Fruit fly (Drosophila melanogaster) whole organism, embryonic: ENCODE data around the gene PIG-U.
A peak's percentile ranks its signal among the peaks of the same experiment; 100 is the strongest.

Experiments
- CG10274 ChIP-seq: fragments of 200-800 bp; sonication (Bioruptor generic); optimal IDR thresholded peaks from 3 replicates; lab custom pipeline; 2017; ENCODE audit warnings: missing biosample characterization, mild to moderate bottlenecking, missing genetic modification characterization
- CG13624 ChIP-seq: fragments of 200-800 bp; sonication (Bioruptor generic); optimal IDR thresholded peaks from 2 replicates; lab custom pipeline; 2016; ENCODE audit warnings: missing biosample characterization, missing genetic modification characterization
- CG15073 ChIP-seq: fragments of 200-800 bp; sonication (Bioruptor generic); optimal IDR thresholded peaks from 2 replicates; lab custom pipeline; 2016; ENCODE audit warnings: missing biosample characterization, missing genetic modification characterization
- CG15269 ChIP-seq: fragments of 200-800 bp; sonication (Bioruptor generic); optimal IDR thresholded peaks from 2 replicates; lab custom pipeline; 2018; ENCODE audit warnings: missing biosample characterization, mild to moderate bottlenecking, missing genetic modification characterization, moderate library complexity
- CG17186 ChIP-seq: fragments of 200-800 bp; sonication (Bioruptor generic); optimal IDR thresholded peaks from 3 replicates; lab custom pipeline; 2017; ENCODE audit warnings: missing biosample characterization, missing genetic modification reagents, missing genetic modification characterization
- CG1832 ChIP-seq: fragments of 200-800 bp; sonication (Bioruptor generic); optimal IDR thresholded peaks from 2 replicates; lab custom pipeline; 2017; ENCODE audit warnings: missing biosample characterization, mild to moderate bottlenecking, missing genetic modification characterization, inconsistent platforms
- CG3838 ChIP-seq: fragments of 200-800 bp; sonication (Bioruptor generic); optimal IDR thresholded peaks from 3 replicates; lab custom pipeline; 2016; ENCODE audit warnings: missing biosample characterization, missing genetic modification characterization
- CG4820 ChIP-seq: fragments of 200-800 bp; sonication (Bioruptor generic); optimal IDR thresholded peaks from 3 replicates; lab custom pipeline; 2016; ENCODE audit warnings: missing biosample characterization, missing genetic modification characterization
- CG6683 ChIP-seq: fragments of 200-800 bp; sonication (Bioruptor generic); optimal IDR thresholded peaks from 2 replicates; lab custom pipeline; 2017; ENCODE audit warnings: missing biosample characterization, mild to moderate bottlenecking, missing genetic modification characterization, missing genetic modification reagents
- CG6813 ChIP-seq: fragments of 200-800 bp; sonication (Bioruptor generic); optimal IDR thresholded peaks from 2 replicates; lab custom pipeline; 2017; ENCODE audit warnings: missing biosample characterization, missing genetic modification characterization, mild to moderate bottlenecking, moderate library complexity, missing genetic modification reagents
- CG8290 ChIP-seq, 3 experiments: fragments of 200-800 bp; sonication (Bioruptor generic); optimal IDR thresholded peaks; 2 replicates each; lab custom pipeline; 2016 to 2019; ENCODE audit warnings: missing biosample characterization in 3 of 3, missing genetic modification characterization in 3 of 3, mild to moderate bottlenecking in 2 of 3, moderate library complexity in 1 of 3
- Chrac-16 ChIP-seq: fragments of 200-800 bp; sonication (Bioruptor generic); optimal IDR thresholded peaks from 3 replicates; lab custom pipeline; 2016; ENCODE audit warnings: missing biosample characterization, missing genetic modification characterization
- Dbx ChIP-seq: fragments of 200-800 bp; sonication (Bioruptor generic); IDR thresholded peaks from 3 replicates; pipeline ENCODE4 v1.3.6; 2022; ENCODE audit warnings: missing biosample characterization, missing genetic modification characterization
- Dek ChIP-seq: fragments of 200-800 bp; sonication (Bioruptor generic); optimal IDR thresholded peaks from 3 replicates; lab custom pipeline; 2019; ENCODE audit warnings: missing biosample characterization, mild to moderate bottlenecking, missing genetic modification characterization, moderate library complexity
- Gug ChIP-seq: fragments of 200-800 bp; sonication (Bioruptor generic); IDR thresholded peaks from 4 replicates; pipeline ENCODE4 v1.3.6; 2022; ENCODE audit warnings: missing biosample characterization, missing genetic modification characterization
- HLH3B ChIP-seq: fragments of 200-800 bp; sonication (Bioruptor generic); IDR thresholded peaks from 2 replicates; pipeline ENCODE4 v1.3.6; 2022; ENCODE audit warnings: missing biosample characterization, missing genetic modification characterization
- HmgD ChIP-seq: fragments of 200-800 bp; sonication (Bioruptor generic); optimal IDR thresholded peaks from 3 replicates; lab custom pipeline; 2016; ENCODE audit warnings: missing biosample characterization, missing genetic modification characterization
- Hmr ChIP-seq: fragments of 200-800 bp; sonication (Bioruptor generic); optimal IDR thresholded peaks from 3 replicates; lab custom pipeline; 2017; ENCODE audit warnings: mild to moderate bottlenecking, missing biosample characterization, missing genetic modification reagents, missing genetic modification characterization
- Jarid2 ChIP-seq: fragments of 200-800 bp; sonication (Bioruptor generic); optimal IDR thresholded peaks from 3 replicates; lab custom pipeline; 2017; ENCODE audit warnings: mild to moderate bottlenecking, missing biosample characterization, missing genetic modification reagents, missing genetic modification characterization
- Mad ChIP-seq: fragments of 200-800 bp; sonication (Bioruptor generic); optimal IDR thresholded peaks from 2 replicates; lab custom pipeline; 2016; ENCODE audit warnings: missing biosample characterization, missing genetic modification characterization
- Pdp1 ChIP-seq, 2 experiments: fragments of 200-800 bp; sonication (Bioruptor generic); optimal IDR thresholded peaks; 3 replicates each; lab custom pipeline; 2016; ENCODE audit warnings: missing biosample characterization in 2 of 2, missing genetic modification characterization in 2 of 2, mild to moderate bottlenecking in 1 of 2, moderate library complexity in 1 of 2
- Side ChIP-seq: fragments of 200-800 bp; sonication (Bioruptor generic); optimal IDR thresholded peaks from 2 replicates; lab custom pipeline; 2016; ENCODE audit warnings: missing biosample characterization, missing genetic modification characterization
- Six4 ChIP-seq: fragments of 200-800 bp; sonication (Bioruptor generic); optimal IDR thresholded peaks from 2 replicates; lab custom pipeline; 2016; ENCODE audit warnings: missing biosample characterization, missing genetic modification characterization
- TFAM ChIP-seq: fragments of 200-800 bp; sonication (Bioruptor generic); optimal IDR thresholded peaks from 2 replicates; lab custom pipeline; 2017; ENCODE audit warnings: missing biosample characterization, missing genetic modification characterization, inconsistent platforms
- Trl ChIP-seq, 3 experiments: fragments of >200 bp in 2 of 3; fragments of 200-800 bp in 1 of 3; sonication (Bioruptor generic) in 1 of 3; optimal IDR thresholded peaks; 2 replicates in 1 of 3; 3 replicates in 2 of 3; lab custom pipeline; 2016 to 2017; ENCODE audit warnings: missing biosample characterization in 1 of 3, missing genetic modification characterization in 1 of 3
- Usf ChIP-seq: fragments of 200-800 bp; sonication (Bioruptor generic); optimal IDR thresholded peaks from 2 replicates; lab custom pipeline; 2017; ENCODE audit warnings: missing genotype, missing biosample characterization, missing genetic modification characterization
- bcd ChIP-seq: fragments of 200-800 bp; sonication (Bioruptor generic); optimal IDR thresholded peaks from 2 replicates; lab custom pipeline; 2017; ENCODE audit warnings: missing biosample characterization, mild to moderate bottlenecking, missing genetic modification characterization
- bowl ChIP-seq: fragments of 200-800 bp; sonication (Bioruptor generic); IDR thresholded peaks from 2 replicates; pipeline ENCODE4 v1.3.6; 2022; ENCODE audit warnings: missing biosample characterization, missing genetic modification characterization
- chinmo ChIP-seq: fragments of 200-800 bp; sonication (Bioruptor generic); IDR thresholded peaks from 4 replicates; pipeline ENCODE4 v1.3.6; 2022; ENCODE audit warnings: missing biosample characterization, missing genetic modification characterization; ENCODE audit not compliant: partially characterized antibody
- chn ChIP-seq: fragments of 200-800 bp; sonication (Bioruptor generic); optimal IDR thresholded peaks from 2 replicates; lab custom pipeline; 2016; ENCODE audit warnings: missing biosample characterization, missing genetic modification characterization
- dm ChIP-seq: fragments of 200-800 bp; sonication (Bioruptor generic); optimal IDR thresholded peaks from 3 replicates; lab custom pipeline; 2016; ENCODE audit warnings: missing biosample characterization, missing genetic modification characterization
- fru ChIP-seq: fragments of >200 bp; optimal IDR thresholded peaks from 2 replicates; lab custom pipeline; 2017
- gsb-n ChIP-seq: fragments of 200-800 bp; sonication (Bioruptor generic); optimal IDR thresholded peaks from 3 replicates; lab custom pipeline; 2018; ENCODE audit warnings: missing biosample characterization, mild to moderate bottlenecking, missing genetic modification characterization
- insv ChIP-seq, 2 experiments: fragments of 200-800 bp; sonication (Bioruptor generic); optimal IDR thresholded peaks; 3 replicates each; lab custom pipeline; 2016 to 2018; ENCODE audit warnings: missing biosample characterization in 2 of 2, missing genetic modification characterization in 2 of 2
- jing ChIP-seq: fragments of 200-800 bp; sonication (Bioruptor generic); optimal IDR thresholded peaks from 2 replicates; lab custom pipeline; 2018; ENCODE audit warnings: missing biosample characterization, mild to moderate bottlenecking, missing genetic modification characterization
- ken ChIP-seq: fragments of 200-800 bp; sonication (Bioruptor generic); IDR thresholded peaks from 3 replicates; pipeline ENCODE4 v1.3.6; 2022; ENCODE audit warnings: missing biosample characterization, missing genetic modification characterization
- knrl ChIP-seq: fragments of 200-800 bp; sonication (Bioruptor generic); IDR thresholded peaks from 3 replicates; pipeline ENCODE4 v1.3.6; 2022; ENCODE audit warnings: missing biosample characterization, missing genetic modification characterization; ENCODE audit not compliant: partially characterized antibody
- peb ChIP-seq: fragments of 200-800 bp; sonication (Bioruptor generic); IDR thresholded peaks from 2 replicates; pipeline ENCODE4 v1.3.6; 2022; ENCODE audit warnings: missing biosample characterization, missing genetic modification characterization
- pzg ChIP-seq: fragments of 200-800 bp; sonication (Bioruptor generic); optimal IDR thresholded peaks from 3 replicates; lab custom pipeline; 2018; ENCODE audit warnings: missing biosample characterization, mild to moderate bottlenecking, missing genetic modification characterization, moderate library complexity
- ro ChIP-seq: fragments of 200-800 bp; sonication (Bioruptor generic); IDR thresholded peaks from 2 replicates; pipeline ENCODE4 v1.3.6; 2022; ENCODE audit warnings: missing biosample characterization, missing genetic modification characterization
- scrt ChIP-seq: fragments of 200-800 bp; sonication (Bioruptor generic); optimal IDR thresholded peaks from 2 replicates; lab custom pipeline; 2018; ENCODE audit warnings: missing biosample characterization, mild to moderate bottlenecking, missing genetic modification characterization, moderate library complexity
- sens ChIP-seq: fragments of 200-800 bp; sonication (Bioruptor generic); peaks from one replicate; lab custom pipeline; 2016; ENCODE audit warnings: missing biosample characterization, missing genetic modification characterization
- slou ChIP-seq: fragments of 200-800 bp; sonication (Bioruptor generic); optimal IDR thresholded peaks from 3 replicates; lab custom pipeline; 2016; ENCODE audit warnings: missing biosample characterization, missing genetic modification characterization
- sna ChIP-seq: fragments of 200-800 bp; sonication (Bioruptor generic); IDR thresholded peaks from 2 replicates; pipeline ENCODE4 v1.3.6; 2022; ENCODE audit warnings: missing biosample characterization, missing genetic modification characterization; ENCODE audit not compliant: partially characterized antibody
- sug ChIP-seq: fragments of 200-800 bp; optimal IDR thresholded peaks from 2 replicates; lab custom pipeline; 2019; ENCODE audit warnings: missing biosample characterization, mild to moderate bottlenecking, missing genetic modification characterization, moderate library complexity
- tna ChIP-seq: fragments of 200-800 bp; sonication (Bioruptor generic); IDR thresholded peaks from 2 replicates; pipeline ENCODE4 v1.3.6; 2022; ENCODE audit warnings: missing biosample characterization, missing genetic modification characterization; ENCODE audit not compliant: partially characterized antibody
- ttk ChIP-seq: fragments of 200-800 bp; sonication (Bioruptor generic); IDR thresholded peaks from 2 replicates; pipeline ENCODE4 v2.1.2; 2022; ENCODE audit warnings: missing biosample characterization, missing genetic modification characterization
- unc-4 ChIP-seq: fragments of 200-800 bp; sonication (Bioruptor generic); IDR thresholded peaks from 2 replicates; pipeline ENCODE4 v1.3.6; 2022; ENCODE audit warnings: missing biosample characterization, missing genetic modification characterization; ENCODE audit not compliant: partially characterized antibody
- usp ChIP-seq: fragments of >200 bp; optimal IDR thresholded peaks from 2 replicates; lab custom pipeline; 2017; ENCODE audit warnings: missing biosample characterization, missing genetic modification characterization
- wek ChIP-seq: fragments of 200-800 bp; sonication (Bioruptor generic); optimal IDR thresholded peaks from 3 replicates; lab custom pipeline; 2018; ENCODE audit warnings: missing biosample characterization, mild to moderate bottlenecking, missing genetic modification characterization, moderate library complexity
- yki ChIP-seq: fragments of >200 bp; optimal IDR thresholded peaks from 3 replicates; lab custom pipeline; 2018

Gene PIG-U

dm6 chr2L:8542234-8542572 is 27.3 kb downstream of the PIG-U start (continued):
- TF ChIP-seq sna, result 0 out of 2 replicates have a peak, but pooled peaks have one; percentile 23
- no peak for TF ChIP-seq bcd
- TF ChIP-seq bowl (GFP tag; lab: Robert Waterston, UW), result no peak
- peak; percentile 73 to 79 for TF ChIP-seq Trl (optimal IDR thresholded peaks at IDR 0.05; lab: Kevin White, UChicago)
- no peak for TF ChIP-seq Trl (GFP tag; optimal IDR thresholded peaks at IDR 0.05; lab: Kevin White, UChicago)
- TF ChIP-seq jing, result no peak
- no peak for TF ChIP-seq CG4820 (GFP tag; lab: Kevin White, UChicago)
- TF ChIP-seq ken (GFP tag; lab: Robert Waterston, UW), result no peak
- TF ChIP-seq sens (GFP tag; lab: Kevin White, UChicago), result peak; percentile 50
- no peak for TF ChIP-seq CG3838
- TF ChIP-seq CG1832, result no peak
- no peak for TF ChIP-seq CG8290 (GFP tag; optimal IDR thresholded peaks at IDR 0.05; lab: Kevin White, UChicago)
- TF ChIP-seq CG8290 (tag; optimal IDR thresholded peaks at IDR 0.05; lab: Kevin White, UChicago), result no peak
- TF ChIP-seq Side (GFP tag; lab: Kevin White, UChicago), result no peak
- no peak for TF ChIP-seq dm (GFP tag; lab: Kevin White, UChicago)
- no peak for TF ChIP-seq Gug (GFP tag; lab: Robert Waterston, UW)

dm6 chr2L:8542639-8543038 is 27.7 kb downstream of the PIG-U start:
- TF ChIP-seq ttk, result no peak
- no peak for TF ChIP-seq Usf
- TF ChIP-seq CG6813, result no peak
- no peak for TF ChIP-seq fru (lab: Kevin White, UChicago)
- no peak for TF ChIP-seq HmgD
- TF ChIP-seq pzg (GFP tag; lab: Kevin White, UChicago), result no peak
- TF ChIP-seq Mad (GFP tag; lab: Kevin White, UChicago), result no peak
- TF ChIP-seq Dek (tag; lab: Kevin White, UChicago), result no peak
- TF ChIP-seq Pdp1 (GFP tag; optimal IDR thresholded peaks at IDR 0.05; lab: Kevin White, UChicago), result no peak
- no peak for TF ChIP-seq ro (GFP tag; lab: Robert Waterston, UW)
- no peak for TF ChIP-seq slou
- TF ChIP-seq CG6683 (GFP tag; lab: Kevin White, UChicago), result no peak
- no peak for TF ChIP-seq HLH3B (GFP tag; lab: Robert Waterston, UW)
- no peak for TF ChIP-seq knrl (GFP tag; lab: Robert Waterston, UW)
- TF ChIP-seq CG10274 (GFP tag; lab: Kevin White, UChicago), result no peak
- TF ChIP-seq sug (tag; lab: Kevin White, UChicago), result no peak
- TF ChIP-seq yki (lab: Kevin White, UChicago), result peak; percentile 75
- TF ChIP-seq gsb-n, result no peak
- TF ChIP-seq sna, result 0 out of 2 replicates have a peak, but pooled peaks have one; percentile 7
- TF ChIP-seq wek, result no peak
- no peak for TF ChIP-seq Dbx (GFP tag; lab: Robert Waterston, UW)
- TF ChIP-seq Six4 (GFP tag; lab: Kevin White, UChicago), result no peak
- TF ChIP-seq CG15269, result no peak
- TF ChIP-seq usp (GFP tag; lab: Kevin White, UChicago), result no peak
- peak in 1 of 2 experiments; percentile 89 for TF ChIP-seq Trl (optimal IDR thresholded peaks at IDR 0.05; lab: Kevin White, UChicago)
- no peak for TF ChIP-seq Trl (GFP tag; optimal IDR thresholded peaks at IDR 0.05; lab: Kevin White, UChicago)
- TF ChIP-seq CG13624 (GFP tag; lab: Kevin White, UChicago), result no peak
- no peak for TF ChIP-seq chinmo (GFP tag; lab: Robert Waterston, UW)

dm6 chr2L:8543102-8543501 is 28.2 kb downstream of the PIG-U start:
- no peak for TF ChIP-seq TFAM (GFP tag; lab: Kevin White, UChicago)
- TF ChIP-seq Chrac-16 (GFP tag; lab: Kevin White, UChicago), result no peak
- TF ChIP-seq chn (GFP tag; lab: Kevin White, UChicago), result peak; percentile 34
- peak; percentile 16 for TF ChIP-seq Hmr (GFP tag; lab: Kevin White, UChicago)
- 0 out of 2 replicates have a peak, but pooled peaks have one; percentile 21 for TF ChIP-seq unc-4 (GFP tag; lab: Robert Waterston, UW)
- no peak for TF ChIP-seq scrt
- peak in 1 of 2 experiments; percentile 25 for TF ChIP-seq insv (GFP tag; optimal IDR thresholded peaks at IDR 0.05; lab: Kevin White, UChicago)
- TF ChIP-seq CG17186, result peak; percentile 7
- TF ChIP-seq CG15073 (GFP tag; lab: Kevin White, UChicago), result no peak
- TF ChIP-seq peb, result 0 out of 2 replicates have a peak, but pooled peaks have one; percentile 20
- TF ChIP-seq knrl (GFP tag; lab: Robert Waterston, UW), result no peak
- TF ChIP-seq Jarid2 (GFP tag; lab: Kevin White, UChicago), result peak; percentile 87
- no peak for TF ChIP-seq tna (GFP tag; lab: Robert Waterston, UW)
